Worm (Caenorhabditis elegans) whole organism, L1 larva: Measurements from ENCODE around the gene idpb-1.

Experiments used
- C34B4.2 ChIP-seq: sonication (generic microtip); optimal IDR thresholded peaks from 2 replicates; lab custom pipeline; 2017; ENCODE audit warnings: mild to moderate bottlenecking, missing genetic modification characterization, missing compliant biosample characterization
- aha-1 ChIP-seq: fragments of 150-350 bp; optimal IDR thresholded peaks from 2 replicates; lab custom pipeline; 2014; ENCODE audit warnings: missing biosample characterization, missing genetic modification characterization
- alr-1 ChIP-seq: fragments of 200-800 bp; sonication (Bioruptor generic); optimal IDR thresholded peaks from 2 replicates; lab custom pipeline; 2018; ENCODE audit warnings: borderline replicate concordance, mild to moderate bottlenecking, missing genetic modification characterization, missing compliant biosample characterization
- aly-2 ChIP-seq: fragments of 150-350 bp; optimal IDR thresholded peaks from 2 replicates; lab custom pipeline; 2014; ENCODE audit warnings: missing biosample characterization, missing genetic modification characterization
- blmp-1 ChIP-seq: fragments of 150-350 bp; optimal IDR thresholded peaks from 2 replicates; lab custom pipeline; 2014; ENCODE audit warnings: missing biosample characterization, missing genetic modification characterization
- ceh-63 ChIP-seq: fragments of 200-800 bp; sonication (Bioruptor generic); optimal IDR thresholded peaks from 2 replicates; lab custom pipeline; 2018; ENCODE audit warnings: mild to moderate bottlenecking, missing genetic modification characterization, missing compliant biosample characterization
- ceh-8 ChIP-seq: fragments of 200-800 bp; sonication (Bioruptor generic); optimal IDR thresholded peaks from 2 replicates; lab custom pipeline; 2018; ENCODE audit warnings: mild to moderate bottlenecking, missing genetic modification characterization, moderate library complexity, missing compliant biosample characterization
- ceh-90 ChIP-seq: sonication (generic microtip); optimal IDR thresholded peaks from 2 replicates; lab custom pipeline; 2016; ENCODE audit warnings: missing genetic modification characterization, missing compliant biosample characterization
- ces-1 ChIP-seq: fragments of 150-350 bp; optimal IDR thresholded peaks from 2 replicates; lab custom pipeline; 2014; ENCODE audit warnings: missing biosample characterization, missing genetic modification reagents, missing genetic modification characterization
- dpl-1 ChIP-seq, 3 experiments: fragments of 150-350 bp in 2 of 3; sonication (generic microtip) in 1 of 3; optimal IDR thresholded peaks; 2 replicates each; lab custom pipeline; 2014 to 2017; ENCODE audit warnings: missing biosample characterization in 3 of 3, missing genetic modification characterization in 3 of 3, missing genetic modification reagents in 3 of 3
- dsc-1 ChIP-seq: sonication (generic microtip); optimal IDR thresholded peaks from 2 replicates; lab custom pipeline; 2016; ENCODE audit warnings: mild to moderate bottlenecking, missing genetic modification characterization, missing compliant biosample characterization
- efl-1 ChIP-seq, 4 experiments: fragments of 150-350 bp; optimal IDR thresholded peaks in 3 of 4; peaks in 1 of 4; 1 replicate in 1 of 4; 2 replicates in 3 of 4; lab custom pipeline; 2014; ENCODE audit warnings: missing biosample characterization in 2 of 4, missing genetic modification characterization in 2 of 4, missing genetic modification reagents in 2 of 4
- efl-3 ChIP-seq: fragments of 200-800 bp; sonication (Bioruptor generic); optimal IDR thresholded peaks from 2 replicates; lab custom pipeline; 2018; ENCODE audit warnings: mild to moderate bottlenecking, missing genetic modification characterization, missing compliant biosample characterization
- egl-13 ChIP-seq: sonication (generic microtip); optimal IDR thresholded peaks from 2 replicates; lab custom pipeline; 2016; ENCODE audit warnings: missing genotype, missing genetic modification reagents, missing genetic modification characterization, missing compliant biosample characterization
- egl-27 ChIP-seq, 2 experiments: fragments of 150-350 bp in 1 of 2; sonication (generic microtip); optimal IDR thresholded peaks; 3 replicates each; lab custom pipeline; 2017 to 2018; ENCODE audit warnings: missing biosample characterization in 2 of 2, missing genetic modification characterization in 2 of 2, missing genetic modification reagents in 2 of 2
- elt-3 ChIP-seq, 6 experiments: fragments of 150-350 bp in 1 of 6; sonication (generic microtip); optimal IDR thresholded peaks; 2 replicates each; lab custom pipeline; 2017 to 2018; ENCODE audit warnings: missing biosample characterization in 6 of 6, missing genetic modification characterization in 6 of 6, inconsistent platforms in 1 of 6
- ets-5 ChIP-seq: fragments of 200-800 bp; sonication (Bioruptor generic); IDR thresholded peaks from 2 replicates; pipeline ENCODE4 v1.3.6; 2022; ENCODE audit warnings: missing genetic modification characterization, missing compliant biosample characterization
- fkh-8 ChIP-seq: sonication (generic microtip); optimal IDR thresholded peaks from 2 replicates; lab custom pipeline; 2016; ENCODE audit warnings: mild to moderate bottlenecking, missing genetic modification characterization, missing compliant biosample characterization
- grh-1 ChIP-seq: fragments of 200-800 bp; sonication (Bioruptor generic); IDR thresholded peaks from 2 replicates; pipeline ENCODE4 v1.3.6; 2022; ENCODE audit warnings: missing genetic modification reagents, missing genetic modification characterization, missing compliant biosample characterization
- hlh-17 ChIP-seq: fragments of 200-800 bp; sonication (Bioruptor generic); optimal IDR thresholded peaks from 2 replicates; lab custom pipeline; 2018; ENCODE audit warnings: missing genetic modification characterization, mild to moderate bottlenecking, missing compliant biosample characterization, moderate library complexity, borderline replicate concordance
- hlh-4 ChIP-seq: sonication (generic microtip); optimal IDR thresholded peaks from 2 replicates; lab custom pipeline; 2016; ENCODE audit warnings: mild to moderate bottlenecking, missing genetic modification characterization, missing compliant biosample characterization
- isw-1 ChIP-seq: fragments of 200-800 bp; sonication (Bioruptor generic); IDR thresholded peaks from 2 replicates; pipeline ENCODE4 v1.3.6; 2022; ENCODE audit warnings: missing genetic modification characterization, missing compliant biosample characterization
- jun-1 ChIP-seq: fragments of 150-350 bp; optimal IDR thresholded peaks from 2 replicates; lab custom pipeline; 2014; ENCODE audit warnings: missing biosample characterization, missing genetic modification reagents, missing genetic modification characterization
- lin-13 ChIP-seq: fragments of 150-350 bp; optimal IDR thresholded peaks from 2 replicates; lab custom pipeline; 2014; ENCODE audit warnings: missing biosample characterization, missing genetic modification reagents, missing genetic modification characterization
- lir-3 ChIP-seq: sonication (generic microtip); optimal IDR thresholded peaks from 2 replicates; lab custom pipeline; 2016; ENCODE audit warnings: mild to moderate bottlenecking, missing genetic modification characterization, moderate library complexity, missing compliant biosample characterization; ENCODE audit not compliant: poor library complexity
- mab-9 ChIP-seq: fragments of 200-800 bp; sonication (Bioruptor generic); IDR thresholded peaks from 2 replicates; pipeline ENCODE4 v1.3.6; 2022; ENCODE audit warnings: missing genetic modification reagents, missing genetic modification characterization, missing compliant biosample characterization
- mep-1 ChIP-seq: fragments of 150-350 bp; optimal IDR thresholded peaks from 2 replicates; lab custom pipeline; 2014; ENCODE audit warnings: missing biosample characterization, missing genetic modification characterization
- nhr-19 ChIP-seq: fragments of 200-800 bp; sonication (Bioruptor generic); conservative IDR thresholded peaks from 2 replicates; pipeline ENCODE4 v1.3.6; 2022; ENCODE audit warnings: missing genetic modification characterization, missing compliant biosample characterization
- nhr-20 ChIP-seq: sonication (generic microtip); optimal IDR thresholded peaks from 2 replicates; lab custom pipeline; 2016; ENCODE audit warnings: mild to moderate bottlenecking, missing genetic modification characterization, missing compliant biosample characterization
- nhr-237 ChIP-seq: fragments of 150-350 bp; optimal IDR thresholded peaks from 2 replicates; lab custom pipeline; 2014; ENCODE audit warnings: missing biosample characterization, missing genetic modification characterization
- nhr-28 ChIP-seq: fragments of 150-350 bp; optimal IDR thresholded peaks from 2 replicates; lab custom pipeline; 2014; ENCODE audit warnings: missing biosample characterization, missing genetic modification characterization
- nhr-71 ChIP-seq: sonication (generic microtip); optimal IDR thresholded peaks from 2 replicates; lab custom pipeline; 2016; ENCODE audit warnings: mild to moderate bottlenecking, missing genetic modification characterization, moderate library complexity, missing compliant biosample characterization
- nhr-76 ChIP-seq: sonication (generic microtip); optimal IDR thresholded peaks from 2 replicates; lab custom pipeline; 2017; ENCODE audit warnings: missing biosample characterization, missing genetic modification characterization
- nhr-84 ChIP-seq: sonication (generic microtip); optimal IDR thresholded peaks from 2 replicates; lab custom pipeline; 2017; ENCODE audit warnings: missing biosample characterization, missing genetic modification characterization
- pag-3 ChIP-seq: sonication (generic microtip); optimal IDR thresholded peaks from 2 replicates; lab custom pipeline; 2017; ENCODE audit warnings: missing genetic modification characterization, mild to moderate bottlenecking, missing compliant biosample characterization, antibody characterized with exemption, borderline replicate concordance; ENCODE audit not compliant: insufficient read depth
- pax-3 ChIP-seq: fragments of 200-800 bp; sonication (Bioruptor generic); optimal IDR thresholded peaks from 2 replicates; lab custom pipeline; 2018; ENCODE audit warnings: mild to moderate bottlenecking, missing genetic modification characterization, moderate library complexity, missing compliant biosample characterization
- rnt-1 ChIP-seq: sonication (generic microtip); optimal IDR thresholded peaks from 2 replicates; lab custom pipeline; 2016; ENCODE audit warnings: mild to moderate bottlenecking, missing genetic modification characterization, moderate library complexity, missing compliant biosample characterization
- skn-1 ChIP-seq: fragments of 150-350 bp; optimal IDR thresholded peaks from 2 replicates; lab custom pipeline; 2014; ENCODE audit warnings: missing biosample characterization, missing genetic modification characterization
- snu-23 ChIP-seq: sonication (generic microtip); optimal IDR thresholded peaks from 2 replicates; lab custom pipeline; 2016; ENCODE audit warnings: missing genetic modification characterization, missing compliant biosample characterization
- sox-4 ChIP-seq: sonication (generic microtip); optimal IDR thresholded peaks from 2 replicates; lab custom pipeline; 2016; ENCODE audit warnings: missing genetic modification characterization, missing compliant biosample characterization
- sptf-1 ChIP-seq: fragments of 150-350 bp; optimal IDR thresholded peaks from 2 replicates; lab custom pipeline; 2014; ENCODE audit warnings: missing biosample characterization, missing genetic modification characterization
- swsn-7 ChIP-seq: sonication (generic microtip); optimal IDR thresholded peaks from 2 replicates; lab custom pipeline; 2016; ENCODE audit warnings: missing genetic modification characterization, missing compliant biosample characterization
- unc-62 ChIP-seq: fragments of 150-350 bp; optimal IDR thresholded peaks from 2 replicates; lab custom pipeline; 2014; ENCODE audit warnings: missing biosample characterization, missing genetic modification reagents, missing genetic modification characterization
- unc-98 ChIP-seq: fragments of 200-800 bp; sonication (Bioruptor generic); IDR thresholded peaks from 2 replicates; pipeline ENCODE4 v1.3.6; 2022; ENCODE audit warnings: missing genetic modification characterization, missing compliant biosample characterization
- vab-15 ChIP-seq: sonication (generic microtip); optimal IDR thresholded peaks from 2 replicates; lab custom pipeline; 2017; ENCODE audit warnings: missing genotype, mild to moderate bottlenecking, missing genetic modification characterization, missing compliant biosample characterization
- ztf-4 ChIP-seq: fragments of 150-350 bp; optimal IDR thresholded peaks from 2 replicates; lab custom pipeline; 2014; ENCODE audit warnings: missing biosample characterization, missing genetic modification characterization

Gene idpb-1

DNA sequence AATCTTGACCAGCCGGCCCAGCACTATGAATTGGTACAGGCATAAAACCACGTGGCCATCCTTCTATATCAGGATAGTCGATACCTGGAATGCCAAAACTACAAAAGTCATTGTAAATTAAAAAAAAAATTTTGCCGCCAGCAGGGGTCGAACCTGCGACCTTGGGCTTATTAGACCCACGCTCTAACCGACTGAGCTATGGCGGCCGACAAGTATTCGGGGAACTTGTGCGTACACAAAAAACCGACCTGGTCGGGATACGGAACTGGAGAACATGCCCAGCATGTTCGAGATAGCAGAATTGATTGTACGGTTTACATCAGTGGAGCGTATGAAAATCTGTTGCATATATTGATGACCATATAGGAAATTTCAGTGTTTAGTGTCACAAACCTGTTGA, 44.5 kb upstream of the idpb-1 start (continued):
- TF ChIP-seq elt-3 (tag; optimal IDR thresholded peaks at IDR 0.05; lab: Kevin White, UChicago) (peak in 1 of 6 experiments; percentile 59), rnt-1 (tag; lab: Kevin White, UChicago) (peak; percentile 85), C34B4.2 (tag; lab: Kevin White, UChicago) (no peak), lin-13 (GFP tag; lab: Kevin White, UChicago) (peak; percentile 62), pag-3 (tag; lab: Kevin White, UChicago) (no peak), nhr-76 (tag; lab: Kevin White, UChicago) (no peak), egl-27 (tag; optimal IDR thresholded peaks at IDR 0.05; lab: Kevin White, UChicago) (no peak), ztf-4 (tag; lab: Kevin White, UChicago) (no peak), hlh-4 (no peak), efl-1 (optimal IDR thresholded peaks at IDR 0.05; lab: Kevin White, UChicago) (peak; percentile 41 to 67), efl-1 (GFP tag; optimal IDR thresholded peaks at IDR 0.05 in 1 of 2; lab: Kevin White, UChicago) (peak; percentile 39 to 94), blmp-1 (tag; lab: Kevin White, UChicago) (no peak), unc-98 (no peak), nhr-19 (peak; percentile 76), nhr-71 (tag; lab: Kevin White, UChicago) (peak; percentile 74), vab-15 (tag; lab: Kevin White, UChicago) (no peak), jun-1 (tag; lab: Kevin White, UChicago) (no peak), mab-9 (GFP tag; lab: Robert Waterston, UW) (0 out of 2 replicates have a peak, but pooled peaks have one; percentile 43), nhr-84 (no peak), nhr-237 (no peak), fkh-8 (no peak), sptf-1 (no peak), isw-1 (GFP tag; lab: Robert Waterston, UW) (no peak; the same call in 1 of the 2 replicates), sox-4 (tag; lab: Kevin White, UChicago) (no peak), aly-2 (tag; lab: Kevin White, UChicago) (no peak), ceh-8 (no peak), nhr-28 (tag; lab: Kevin White, UChicago) (no peak), ceh-90 (tag; lab: Kevin White, UChicago) (no peak), aha-1 (tag; lab: Kevin White, UChicago) (no peak), dpl-1 (GFP tag; optimal IDR thresholded peaks at IDR 0.05; lab: Kevin White, UChicago) (peak; percentile 31 to 47 (median 44)), ets-5 (GFP tag; lab: Robert Waterston, UW) (no peak), ceh-63 (GFP tag; lab: Kevin White, UChicago) (no peak)

DNA sequence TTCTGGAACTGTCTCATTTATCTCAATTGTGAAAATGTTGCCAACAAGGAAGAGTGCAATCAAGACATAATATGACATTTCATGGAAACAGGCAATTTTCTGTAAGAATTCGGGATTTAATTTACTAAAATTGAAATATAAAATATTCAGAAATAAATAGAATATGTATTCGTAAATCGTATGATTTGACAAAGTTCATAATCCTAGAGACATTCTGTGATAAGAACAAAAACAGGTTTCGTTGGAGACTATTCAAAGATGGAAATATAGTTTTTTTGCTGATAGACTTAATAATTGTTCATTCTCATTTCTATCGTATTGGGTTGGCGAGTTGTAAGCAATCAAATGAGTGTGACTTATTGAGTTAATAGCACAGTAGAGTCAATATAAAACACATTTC, 43.7 kb upstream of the idpb-1 start, which contains the start of gene C27A2.12:
Gene C27A2.12, minus strand, starts transcription at position 101 of the 400 bp plus-strand sequence.
- no peak for TF ChIP-seq egl-13 (tag; lab: Kevin White, UChicago)
- TF ChIP-seq jun-1 (tag; lab: Kevin White, UChicago): no peak
- TF ChIP-seq ces-1 (GFP tag; lab: Kevin White, UChicago): no peak
- no peak for TF ChIP-seq dsc-1
- TF ChIP-seq alr-1: no peak
- no peak for TF ChIP-seq mep-1
- TF ChIP-seq grh-1 (GFP tag; lab: Robert Waterston, UW): no peak
- TF ChIP-seq swsn-7: no peak
- TF ChIP-seq mab-9 (GFP tag; lab: Robert Waterston, UW): no peak
- TF ChIP-seq skn-1 (tag; lab: Kevin White, UChicago): no peak
- TF ChIP-seq, all 84 proteins: peak for 0

DNA sequence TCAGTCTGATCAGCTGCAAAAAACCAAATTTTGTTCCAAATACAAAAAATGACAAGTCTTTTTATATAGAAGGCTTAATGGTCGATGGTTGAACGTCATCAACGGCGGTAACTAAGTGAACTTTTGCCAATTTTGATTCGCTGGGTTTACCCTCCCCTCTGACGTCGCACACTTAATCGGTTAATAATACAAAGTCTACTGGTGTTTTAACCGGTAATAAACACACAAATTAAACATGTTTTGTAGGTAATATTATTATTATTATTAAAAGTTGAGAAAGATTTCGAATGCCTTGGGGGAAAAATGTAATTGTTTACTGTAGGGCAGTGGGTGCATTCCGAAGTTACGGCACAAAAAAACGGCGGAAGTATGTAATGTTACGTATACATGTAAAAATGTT, 41.1 kb upstream of the idpb-1 start, which contains the start of gene pho-12:
Gene pho-12, minus strand, starts transcription at position 101 of the 400 bp plus-strand sequence.
- no peak for TF ChIP-seq lir-3 (tag; lab: Kevin White, UChicago)
- no peak for TF ChIP-seq grh-1 (GFP tag; lab: Robert Waterston, UW)
- no peak for TF ChIP-seq hlh-17 (GFP tag; lab: Kevin White, UChicago)
- no peak for TF ChIP-seq snu-23 (GFP tag; lab: Kevin White, UChicago)
- TF ChIP-seq aha-1 (tag; lab: Kevin White, UChicago): no peak
- TF ChIP-seq lin-13 (GFP tag; lab: Kevin White, UChicago): no peak
- TF ChIP-seq isw-1 (GFP tag; lab: Robert Waterston, UW): no peak
- TF ChIP-seq unc-62 (GFP tag; lab: Kevin White, UChicago): no peak
- TF ChIP-seq nhr-20 (tag; lab: Kevin White, UChicago): no peak
- TF ChIP-seq efl-3: no peak
- no peak for TF ChIP-seq sox-4 (tag; lab: Kevin White, UChicago)
- TF ChIP-seq pax-3 (tag; lab: Kevin White, UChicago): no peak
